Worm (Caenorhabditis elegans) whole organism, L3 larva: ENCODE data around the gene stg-1.

Source experiments
- ama-1 ChIP-seq: fragments of 150-350 bp; optimal IDR thresholded peaks from 2 replicates; lab custom pipeline; 2018
- fkh-10 ChIP-seq: sonication (generic microtip); optimal IDR thresholded peaks from 2 replicates; lab custom pipeline; 2017; ENCODE audit warnings: missing biosample characterization, missing genetic modification reagents, missing genetic modification characterization
- lsy-12 ChIP-seq: sonication (generic microtip); optimal IDR thresholded peaks from 2 replicates; lab custom pipeline; 2016; ENCODE audit warnings: mild to moderate bottlenecking, missing genetic modification characterization, missing compliant biosample characterization
- sea-2 ChIP-seq: fragments of 150-350 bp; sonication (generic microtip); optimal IDR thresholded peaks from 4 replicates; lab custom pipeline; 2014; ENCODE audit warnings: missing biosample characterization, missing genetic modification reagents, missing genetic modification characterization

DNA sequence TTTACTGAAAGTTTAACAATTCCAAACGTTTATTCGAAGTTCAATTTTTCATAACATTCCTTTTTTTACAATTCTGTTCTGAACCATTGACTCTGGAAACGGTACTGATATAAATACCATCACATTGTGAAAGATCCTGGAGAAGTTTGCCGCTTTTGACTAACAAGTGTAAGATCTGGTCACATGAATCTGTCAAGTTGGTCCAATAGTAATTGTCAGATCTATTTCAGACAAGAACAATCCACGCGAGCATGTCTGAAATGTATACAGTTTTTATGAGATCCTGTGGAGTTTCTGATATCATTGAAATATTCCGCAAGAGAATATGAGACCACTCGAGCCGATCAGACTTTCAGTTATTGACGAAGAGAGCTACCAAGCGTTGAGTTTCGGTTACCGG lies 32.7 kb upstream of the stg-1 start:
- TF ChIP-seq fkh-10 (GFP tag; lab: Kevin White, UChicago) (no peak), sea-2 (no peak), lsy-12 (no peak), ama-1 (lab: Kevin White, UChicago) (no peak)
